Fruit fly (Drosophila melanogaster) whole organism, embryonic: ENCODE measurements around the gene CG33325.

Experiments used
- Ada2b ChIP-seq: fragments of 200-800 bp; sonication (Bioruptor generic); IDR thresholded peaks from 2 replicates; pipeline ENCODE4 v1.3.6; 2022; ENCODE audit warnings: missing biosample characterization, missing genetic modification characterization
- Adf1 ChIP-seq: fragments of 200-800 bp; sonication (Bioruptor generic); IDR thresholded peaks from 2 replicates; pipeline ENCODE4 v1.3.6; 2022; ENCODE audit warnings: missing biosample characterization, missing genetic modification characterization
- CG10267 ChIP-seq: fragments of 200-800 bp; sonication (Bioruptor generic); optimal IDR thresholded peaks from 2 replicates; lab custom pipeline; 2018; ENCODE audit warnings: missing biosample characterization, mild to moderate bottlenecking, missing genetic modification characterization, moderate library complexity
- CG11247 ChIP-seq: fragments of 200-800 bp; sonication (Bioruptor generic); IDR thresholded peaks from 2 replicates; pipeline ENCODE4 v1.3.6; 2022; ENCODE audit warnings: missing biosample characterization, missing genetic modification characterization
- CG11398 ChIP-seq: fragments of 200-800 bp; sonication (Bioruptor generic); optimal IDR thresholded peaks from 2 replicates; lab custom pipeline; 2016; ENCODE audit warnings: missing biosample characterization, missing genetic modification characterization
- CG1233 ChIP-seq: fragments of 200-800 bp; sonication (Bioruptor generic); optimal IDR thresholded peaks from 4 replicates; lab custom pipeline; 2018; ENCODE audit warnings: missing biosample characterization, mild to moderate bottlenecking, missing genetic modification characterization
- CG14860 ChIP-seq: fragments of 200-800 bp; sonication (Bioruptor generic); IDR thresholded peaks from 3 replicates; pipeline ENCODE4 v1.3.6; 2022; ENCODE audit warnings: missing biosample characterization, missing genetic modification characterization; ENCODE audit not compliant: partially characterized antibody
- CG15696 ChIP-seq: fragments of 200-800 bp; sonication (Bioruptor generic); optimal IDR thresholded peaks from 2 replicates; lab custom pipeline; 2019; ENCODE audit warnings: missing biosample characterization, mild to moderate bottlenecking, missing genetic modification characterization, moderate library complexity
- CG17328 ChIP-seq: fragments of 200-800 bp; sonication (Bioruptor generic); IDR thresholded peaks from 2 replicates; pipeline ENCODE4 v1.3.6; 2022; ENCODE audit warnings: missing biosample characterization, missing genetic modification characterization
- CG17829 ChIP-seq: fragments of 200-800 bp; optimal IDR thresholded peaks from 2 replicates; lab custom pipeline; 2019; ENCODE audit warnings: missing biosample characterization, mild to moderate bottlenecking, missing genetic modification characterization, moderate library complexity
- CG2889 ChIP-seq: fragments of 200-800 bp; sonication (Bioruptor generic); IDR thresholded peaks from 3 replicates; pipeline ENCODE4 v1.3.6; 2022; ENCODE audit warnings: missing biosample characterization, missing genetic modification characterization
- CG3065 ChIP-seq: fragments of 200-800 bp; sonication (Bioruptor generic); optimal IDR thresholded peaks from 2 replicates; lab custom pipeline; 2016; ENCODE audit warnings: missing biosample characterization, missing genetic modification characterization
- CG31388 ChIP-seq: fragments of 200-800 bp; sonication (Bioruptor generic); optimal IDR thresholded peaks from 2 replicates; lab custom pipeline; 2016; ENCODE audit warnings: missing biosample characterization, missing genetic modification characterization
- CG3995 ChIP-seq: fragments of 200-800 bp; sonication (Bioruptor generic); optimal IDR thresholded peaks from 3 replicates; lab custom pipeline; 2016; ENCODE audit warnings: missing biosample characterization, missing genetic modification characterization
- CG4854 ChIP-seq: fragments of 200-800 bp; sonication (Bioruptor generic); optimal IDR thresholded peaks from 2 replicates; lab custom pipeline; 2016; ENCODE audit warnings: missing biosample characterization, missing genetic modification characterization, inconsistent platforms
- CG5953 ChIP-seq: fragments of 200-800 bp; sonication (Bioruptor generic); IDR thresholded peaks from 2 replicates; pipeline ENCODE4 v1.3.6; 2022; ENCODE audit warnings: missing biosample characterization, missing genetic modification characterization
- CG6654 ChIP-seq: fragments of 200-800 bp; sonication (Bioruptor generic); optimal IDR thresholded peaks from 2 replicates; lab custom pipeline; 2017; ENCODE audit warnings: missing biosample characterization, mild to moderate bottlenecking, missing genetic modification characterization
- CG6683 ChIP-seq: fragments of 200-800 bp; sonication (Bioruptor generic); optimal IDR thresholded peaks from 2 replicates; lab custom pipeline; 2017; ENCODE audit warnings: missing biosample characterization, mild to moderate bottlenecking, missing genetic modification characterization, missing genetic modification reagents
- CG7556 ChIP-seq: fragments of 200-800 bp; sonication (Bioruptor generic); optimal IDR thresholded peaks from 2 replicates; lab custom pipeline; 2017; ENCODE audit warnings: missing biosample characterization, mild to moderate bottlenecking, missing genetic modification characterization
- CG7786 ChIP-seq: fragments of 200-800 bp; sonication (Bioruptor generic); optimal IDR thresholded peaks from 2 replicates; lab custom pipeline; 2016; ENCODE audit warnings: missing biosample characterization, missing genetic modification characterization
- CG8388 ChIP-seq: fragments of 200-800 bp; sonication (Bioruptor generic); optimal IDR thresholded peaks from 2 replicates; lab custom pipeline; 2019; ENCODE audit warnings: missing biosample characterization, mild to moderate bottlenecking, missing genetic modification characterization, moderate library complexity
- CG8765 ChIP-seq: fragments of 200-800 bp; sonication (Bioruptor generic); IDR thresholded peaks from 2 replicates; pipeline ENCODE4 v1.3.6; 2022; ENCODE audit warnings: missing biosample characterization, missing genetic modification characterization
- Camta ChIP-seq: fragments of 200-800 bp; sonication (Bioruptor generic); optimal IDR thresholded peaks from 2 replicates; lab custom pipeline; 2016; ENCODE audit warnings: missing biosample characterization, missing genetic modification characterization
- Dad ChIP-seq: fragments of 200-800 bp; sonication (Bioruptor generic); optimal IDR thresholded peaks from 3 replicates; lab custom pipeline; 2016; ENCODE audit warnings: missing biosample characterization, missing genetic modification characterization
- Dek ChIP-seq: fragments of 200-800 bp; sonication (Bioruptor generic); optimal IDR thresholded peaks from 3 replicates; lab custom pipeline; 2019; ENCODE audit warnings: missing biosample characterization, mild to moderate bottlenecking, missing genetic modification characterization, moderate library complexity
- Dref ChIP-seq: fragments of 200-800 bp; sonication (Bioruptor generic); IDR thresholded peaks from 2 replicates; pipeline ENCODE4 v1.3.6; 2022; ENCODE audit warnings: missing biosample characterization, missing genetic modification characterization
- E2f2 ChIP-seq: fragments of 200-800 bp; sonication (Bioruptor generic); IDR thresholded peaks from 2 replicates; pipeline ENCODE4 v1.3.6; 2022; ENCODE audit warnings: missing biosample characterization, missing genetic modification characterization
- Ets65A ChIP-seq: fragments of 200-800 bp; sonication (Bioruptor generic); peaks from one replicate; lab custom pipeline; 2016; ENCODE audit warnings: missing biosample characterization, missing genetic modification characterization
- Ets97D ChIP-seq: fragments of 200-800 bp; sonication (Bioruptor generic); optimal IDR thresholded peaks from 3 replicates; lab custom pipeline; 2016; ENCODE audit warnings: missing biosample characterization, missing genetic modification characterization
- Gug ChIP-seq: fragments of 200-800 bp; sonication (Bioruptor generic); IDR thresholded peaks from 4 replicates; pipeline ENCODE4 v1.3.6; 2022; ENCODE audit warnings: missing biosample characterization, missing genetic modification characterization
- HmgZ ChIP-seq: fragments of 200-800 bp; sonication (Bioruptor generic); optimal IDR thresholded peaks from 2 replicates; lab custom pipeline; 2018; ENCODE audit warnings: missing biosample characterization, mild to moderate bottlenecking, missing genetic modification characterization
- Jarid2 ChIP-seq: fragments of 200-800 bp; sonication (Bioruptor generic); optimal IDR thresholded peaks from 3 replicates; lab custom pipeline; 2017; ENCODE audit warnings: mild to moderate bottlenecking, missing biosample characterization, missing genetic modification reagents, missing genetic modification characterization
- Lim3 ChIP-seq: fragments of 200-800 bp; sonication (Bioruptor generic); IDR thresholded peaks from 2 replicates; pipeline ENCODE4 v1.3.6; 2022; ENCODE audit warnings: missing biosample characterization, missing genetic modification characterization
- Meics ChIP-seq: fragments of 200-800 bp; sonication (Bioruptor generic); optimal IDR thresholded peaks from 2 replicates; lab custom pipeline; 2017; ENCODE audit warnings: missing biosample characterization, mild to moderate bottlenecking, missing genetic modification characterization
- Nf-YC ChIP-seq: fragments of 200-800 bp; optimal IDR thresholded peaks from 3 replicates; lab custom pipeline; 2019; ENCODE audit warnings: missing biosample characterization, mild to moderate bottlenecking, missing genetic modification characterization, moderate library complexity
- Ravus ChIP-seq: fragments of 200-800 bp; sonication (Bioruptor generic); IDR thresholded peaks from 2 replicates; pipeline ENCODE4 v1.3.6; 2022; ENCODE audit warnings: missing biosample characterization, missing genetic modification characterization
- bigmax ChIP-seq: fragments of 200-800 bp; sonication (Bioruptor generic); optimal IDR thresholded peaks from 2 replicates; lab custom pipeline; 2018; ENCODE audit warnings: missing biosample characterization, mild to moderate bottlenecking, missing genetic modification characterization
- bsh ChIP-seq, 2 experiments: fragments of 200-800 bp; sonication (Bioruptor generic); optimal IDR thresholded peaks; 2 replicates each; lab custom pipeline; 2017 to 2018; ENCODE audit warnings: mild to moderate bottlenecking in 2 of 2, missing biosample characterization in 2 of 2, missing genetic modification characterization in 2 of 2, moderate library complexity in 1 of 2
- eyg ChIP-seq: fragments of 200-800 bp; sonication (Bioruptor generic); optimal IDR thresholded peaks from 3 replicates; lab custom pipeline; 2016; ENCODE audit warnings: missing biosample characterization, missing genetic modification characterization
- ftz-f1 ChIP-seq: fragments of 200-800 bp; sonication (Bioruptor generic); optimal IDR thresholded peaks from 2 replicates; lab custom pipeline; 2016; ENCODE audit warnings: missing biosample characterization, missing genetic modification characterization
- gce ChIP-seq: fragments of 200-800 bp; sonication (Bioruptor generic); IDR thresholded peaks from 3 replicates; pipeline ENCODE4 v1.3.6; 2022; ENCODE audit warnings: missing biosample characterization, missing genetic modification characterization
- gcm ChIP-seq: fragments of 200-800 bp; sonication (Bioruptor generic); optimal IDR thresholded peaks from 2 replicates; lab custom pipeline; 2019; ENCODE audit warnings: missing biosample characterization, mild to moderate bottlenecking, missing genetic modification characterization, moderate library complexity
- gcm2 ChIP-seq: fragments of 200-800 bp; sonication (Bioruptor generic); optimal IDR thresholded peaks from 2 replicates; lab custom pipeline; 2016; ENCODE audit warnings: missing biosample characterization, missing genetic modification characterization
- jumu ChIP-seq: fragments of 200-800 bp; sonication (Bioruptor generic); optimal IDR thresholded peaks from 3 replicates; lab custom pipeline; 2016; ENCODE audit warnings: missing biosample characterization, missing genetic modification characterization
- lbe ChIP-seq: fragments of 200-800 bp; sonication (Bioruptor generic); optimal IDR thresholded peaks from 2 replicates; lab custom pipeline; 2016; ENCODE audit warnings: missing biosample characterization, mild to moderate bottlenecking, missing genetic modification characterization
- pan ChIP-seq, 4 experiments: fragments of >200 bp in 3 of 4; fragments of 200-800 bp in 1 of 4; sonication (Bioruptor generic) in 1 of 4; optimal IDR thresholded peaks in 3 of 4; IDR thresholded peaks in 1 of 4; 2 replicates each; pipeline versions ENCODE4 v1.3.6 to Lab custom; 2017 to 2022; ENCODE audit warnings: missing biosample characterization in 2 of 4, missing genetic modification characterization in 2 of 4, mixed read lengths in 1 of 4
- peb ChIP-seq: fragments of 200-800 bp; sonication (Bioruptor generic); IDR thresholded peaks from 2 replicates; pipeline ENCODE4 v1.3.6; 2022; ENCODE audit warnings: missing biosample characterization, missing genetic modification characterization
- pnt ChIP-seq: fragments of 200-800 bp; sonication (Bioruptor generic); optimal IDR thresholded peaks from 3 replicates; lab custom pipeline; 2016; ENCODE audit warnings: missing biosample characterization, missing genetic modification characterization
- ssp ChIP-seq: fragments of 200-800 bp; sonication (Bioruptor generic); IDR thresholded peaks from 2 replicates; pipeline ENCODE4 v1.3.6; 2022; ENCODE audit warnings: missing biosample characterization, missing genetic modification characterization
- tin ChIP-seq: fragments of 200-800 bp; sonication (Bioruptor generic); optimal IDR thresholded peaks from 3 replicates; lab custom pipeline; 2016; ENCODE audit warnings: missing biosample characterization, missing genetic modification characterization
- zf30C ChIP-seq: fragments of 200-800 bp; sonication (Bioruptor generic); optimal IDR thresholded peaks from 3 replicates; lab custom pipeline; 2018; ENCODE audit warnings: missing biosample characterization, mild to moderate bottlenecking, missing genetic modification characterization

CG33325 gene

DNA sequence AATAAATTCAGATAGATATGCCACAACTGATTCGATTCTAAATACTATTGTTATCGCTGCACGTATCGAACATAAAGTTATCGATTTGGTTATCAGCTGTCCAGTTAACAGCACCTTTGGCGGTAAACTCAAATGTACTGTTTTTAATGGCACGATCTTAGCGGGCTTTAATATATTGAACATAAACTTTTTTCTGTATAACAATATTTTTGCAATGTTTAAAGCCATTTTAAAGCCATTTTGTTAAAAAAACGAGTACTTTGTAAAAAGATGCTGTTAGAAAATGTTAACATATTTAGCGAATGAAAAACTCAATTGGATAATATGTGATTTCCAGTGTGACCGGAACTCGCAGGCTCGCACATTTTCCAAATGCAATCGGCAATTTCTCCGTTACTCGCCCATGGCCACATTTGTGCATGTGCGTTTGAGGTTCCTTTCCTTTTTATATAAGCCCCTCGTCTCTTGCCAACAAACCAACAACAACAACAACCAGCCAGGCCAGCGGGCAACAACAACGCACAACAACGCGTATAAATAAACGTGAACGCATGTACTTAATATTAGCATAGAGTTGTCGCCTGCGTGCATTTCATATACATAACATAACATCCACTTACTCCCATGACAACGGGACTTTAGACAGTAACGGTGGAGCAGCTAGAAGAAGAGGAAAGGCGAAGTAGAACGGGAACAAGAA is 36.2 kb upstream of the CG33325 start, which contains the start of gene TMEM216 (continued):
- TF ChIP-seq CG3995 (GFP tag; lab: Kevin White, UChicago) (peak; percentile 82), CG31388 (GFP tag; lab: Kevin White, UChicago) (no peak), bigmax (GFP tag; lab: Kevin White, UChicago) (peak; percentile 13), jumu (GFP tag; lab: Kevin White, UChicago) (no peak), CG6654 (GFP tag; lab: Kevin White, UChicago) (no peak), CG11247 (GFP tag; lab: Robert Waterston, UW) (no peak), Jarid2 (no peak), ssp (GFP tag; lab: Robert Waterston, UW) (no peak), gce (GFP tag; lab: Robert Waterston, UW) (no peak), Adf1 (GFP tag; lab: Robert Waterston, UW) (no peak), CG14860 (GFP tag; lab: Robert Waterston, UW) (no peak; the same call in 2 of the 3 replicates), Lim3 (GFP tag; lab: Robert Waterston, UW) (no peak), gcm (GFP tag; lab: Kevin White, UChicago) (no peak), bsh (GFP tag; optimal IDR thresholded peaks at IDR 0.05; lab: Kevin White, UChicago) (peak in 1 of 2 experiments; percentile 15), CG7556 (no peak), Nf-YC (no peak), Ravus (GFP tag; lab: Robert Waterston, UW) (no peak), pan (optimal IDR thresholded peaks at IDR 0.05; lab: Kevin White, UChicago) (no peak), pan (GFP tag; optimal IDR thresholded peaks at IDR 0.05 in 1 of 2, IDR thresholded peaks at IDR 0.05 in 1 of 2) (no peak), Meics (GFP tag; lab: Kevin White, UChicago) (no peak), gcm2 (GFP tag; lab: Kevin White, UChicago) (no peak), CG8388 (GFP tag; lab: Kevin White, UChicago) (no peak), Camta (no peak), CG7786 (GFP tag; lab: Kevin White, UChicago) (no peak), Dref (GFP tag; lab: Robert Waterston, UW) (peak; percentile 68), E2f2 (GFP tag; lab: Robert Waterston, UW) (peak; percentile 91), CG17328 (no peak), CG15696 (tag; lab: Kevin White, UChicago) (no peak), CG4854 (GFP tag; lab: Kevin White, UChicago) (no peak), peb (GFP tag; lab: Robert Waterston, UW) (no peak), eyg (GFP tag; lab: Kevin White, UChicago) (no peak), pnt (GFP tag; lab: Kevin White, UChicago) (no peak), Gug (GFP tag; lab: Robert Waterston, UW) (no peak), CG3065 (GFP tag; lab: Kevin White, UChicago) (no peak), CG10267 (tag; lab: Kevin White, UChicago) (peak; percentile 52), CG5953 (GFP tag; lab: Robert Waterston, UW) (no peak), Dad (no peak), Dek (no peak), ftz-f1 (GFP tag; lab: Kevin White, UChicago) (no peak), CG17829 (peak; percentile 24), Ets97D (peak; percentile 77), CG2889 (GFP tag; lab: Robert Waterston, UW) (no peak), CG1233 (GFP tag; lab: Kevin White, UChicago) (no peak), lbe (GFP tag; lab: Kevin White, UChicago) (peak; percentile 11), CG8765 (no peak), Ada2b (GFP tag; lab: Robert Waterston, UW) (no peak), CG6683 (GFP tag; lab: Kevin White, UChicago) (no peak), CG11398 (GFP tag; lab: Kevin White, UChicago) (no peak), Ets65A (GFP tag; lab: Kevin White, UChicago) (no peak), HmgZ (peak; percentile 48), tin (GFP tag; lab: Kevin White, UChicago) (no peak), zf30C (GFP tag; lab: Kevin White, UChicago) (no peak)
